Worm (Caenorhabditis elegans) whole organism, early embryonic: ENCODE results near the gene saps-1.

ENCODE experiments used
- B0310.2 ChIP-seq: sonication (generic microtip); optimal IDR thresholded peaks from 2 replicates; lab custom pipeline; 2016; ENCODE audit warnings: mild to moderate bottlenecking, missing genetic modification characterization, missing compliant biosample characterization
- F13C5.2 ChIP-seq: sonication (generic microtip); optimal IDR thresholded peaks from 2 replicates; lab custom pipeline; 2017; ENCODE audit warnings: mild to moderate bottlenecking, missing genetic modification characterization, inconsistent platforms, missing compliant biosample characterization
- aly-1 ChIP-seq: sonication (generic microtip); optimal IDR thresholded peaks from 2 replicates; lab custom pipeline; 2016; ENCODE audit warnings: missing genetic modification characterization, missing compliant biosample characterization
- ama-1 ChIP-seq: fragments of 150-350 bp; optimal IDR thresholded peaks from 2 replicates; lab custom pipeline; 2014
- ceh-13 ChIP-seq: fragments of 200-800 bp; sonication (Bioruptor generic); optimal IDR thresholded peaks from 2 replicates; lab custom pipeline; 2018; ENCODE audit warnings: mild to moderate bottlenecking, missing genetic modification characterization, missing compliant biosample characterization
- ceh-36 ChIP-seq: sonication (generic microtip); optimal IDR thresholded peaks from 2 replicates; lab custom pipeline; 2016; ENCODE audit warnings: missing genetic modification characterization, inconsistent platforms, missing compliant biosample characterization
- ets-7 ChIP-seq: sonication (generic microtip); optimal IDR thresholded peaks from 2 replicates; lab custom pipeline; 2016; ENCODE audit warnings: missing genotype, missing genetic modification characterization, missing compliant biosample characterization
- flt-1 ChIP-seq: fragments of 200-800 bp; sonication (Bioruptor generic); IDR thresholded peaks from 2 replicates; pipeline ENCODE4 v1.3.6; 2022; ENCODE audit warnings: missing genetic modification characterization, missing compliant biosample characterization
- hmbx-1 ChIP-seq: sonication (generic microtip); optimal IDR thresholded peaks from 2 replicates; lab custom pipeline; 2016; ENCODE audit warnings: mild to moderate bottlenecking, missing genetic modification characterization, missing compliant biosample characterization
- hmg-4 ChIP-seq: fragments of 200-800 bp; sonication (Bioruptor generic); optimal IDR thresholded peaks from 2 replicates; lab custom pipeline; 2018; ENCODE audit warnings: mild to moderate bottlenecking, missing genetic modification characterization, missing compliant biosample characterization
- hnd-1 ChIP-seq: sonication (generic microtip); optimal IDR thresholded peaks from 2 replicates; lab custom pipeline; 2016; ENCODE audit warnings: missing genetic modification characterization, missing compliant biosample characterization
- pes-1 ChIP-seq: fragments of 200-800 bp; sonication (Bioruptor generic); IDR thresholded peaks from 2 replicates; pipeline ENCODE4 v1.3.6; 2022; ENCODE audit warnings: missing genetic modification reagents, missing genetic modification characterization, missing compliant biosample characterization
- scrt-1 ChIP-seq: fragments of 200-800 bp; sonication (Bioruptor generic); IDR thresholded peaks from 2 replicates; pipeline ENCODE4 v1.3.6; 2022; ENCODE audit warnings: missing genetic modification characterization, missing compliant biosample characterization
- sea-1 ChIP-seq: fragments of 200-800 bp; sonication (Bioruptor generic); conservative IDR thresholded peaks from 2 replicates; pipeline ENCODE4 v1.3.6; 2022; ENCODE audit warnings: missing genetic modification characterization, missing compliant biosample characterization
- tbx-11 ChIP-seq: fragments of 200-800 bp; sonication (Bioruptor generic); IDR thresholded peaks from 2 replicates; pipeline ENCODE4 v1.3.6; 2022; ENCODE audit warnings: missing genetic modification characterization, missing compliant biosample characterization
- tbx-37 ChIP-seq: fragments of 200-800 bp; sonication (Bioruptor generic); conservative IDR thresholded peaks from 2 replicates; pipeline ENCODE4 v1.3.6; 2022; ENCODE audit warnings: missing genetic modification reagents, missing genetic modification characterization, missing compliant biosample characterization
- tra-4 ChIP-seq: sonication (generic microtip); optimal IDR thresholded peaks from 2 replicates; lab custom pipeline; 2017; ENCODE audit warnings: missing genetic modification characterization, missing compliant biosample characterization

saps-1 gene

DNA sequence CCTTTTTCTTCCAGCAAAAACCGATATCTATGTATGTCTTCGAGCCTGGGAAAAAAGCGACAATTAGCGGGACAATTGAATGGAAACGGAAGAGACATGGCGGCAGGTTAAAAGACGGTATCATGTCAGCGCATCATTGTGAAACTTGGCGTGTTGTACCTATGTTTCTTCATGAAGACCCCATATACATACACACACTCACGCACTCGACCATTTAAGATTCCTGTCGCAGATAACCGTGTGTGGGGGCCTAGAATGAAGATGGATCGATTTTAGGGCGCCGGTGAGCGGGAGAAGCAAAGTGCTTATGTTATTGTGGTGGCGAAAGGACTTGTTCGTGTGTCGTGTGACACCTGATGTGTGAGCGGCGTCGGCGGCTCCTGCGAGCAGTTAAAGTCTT, 20.6 kb upstream of the saps-1 start:
- TF ChIP-seq B0310.2 (tag; lab: Kevin White, UChicago) (no peak), pes-1 (GFP tag; lab: Robert Waterston, UW) (no peak), ama-1 (no peak), tbx-11 (GFP tag; lab: Robert Waterston, UW) (no peak), hmg-4 (no peak), scrt-1 (no peak), hmbx-1 (tag; lab: Kevin White, UChicago) (no peak), hnd-1 (no peak), ceh-13 (GFP tag; lab: Kevin White, UChicago) (no peak), flt-1 (GFP tag; lab: Robert Waterston, UW) (no peak), F13C5.2 (tag; lab: Kevin White, UChicago) (no peak), tbx-37 (GFP tag; lab: Robert Waterston, UW) (no peak), ets-7 (tag; lab: Kevin White, UChicago) (no peak), aly-1 (tag; lab: Kevin White, UChicago) (no peak), tra-4 (tag; lab: Kevin White, UChicago) (no peak), sea-1 (GFP tag; lab: Robert Waterston, UW) (no peak), ceh-36 (tag; lab: Kevin White, UChicago) (no peak)

- TF ChIP-seq ceh-36 (tag; lab: Kevin White, UChicago): no peak
- TF ChIP-seq hmg-4: no peak
- TF ChIP-seq scrt-1: no peak
- TF ChIP-seq ets-7 (tag; lab: Kevin White, UChicago): no peak
- TF ChIP-seq hnd-1: no peak
- no peak for TF ChIP-seq ama-1
- TF ChIP-seq tbx-11 (GFP tag; lab: Robert Waterston, UW): no peak
- no peak for TF ChIP-seq F13C5.2 (tag; lab: Kevin White, UChicago)
Measured at ce11 chrII:11279971-11280370, 17.5 kb upstream of the saps-1 start.

ce11 chrII:11281177-11281576, 16.3 kb upstream of the saps-1 start:
- TF ChIP-seq F13C5.2 (tag; lab: Kevin White, UChicago) (no peak), flt-1 (GFP tag; lab: Robert Waterston, UW) (no peak), hnd-1 (no peak)

ce11 chrII:11281666-11282065, 15.8 kb upstream of the saps-1 start, which contains the start of gene unc-130:
Gene unc-130, plus strand, starts transcription at chrII:11281966.
- no peak for TF ChIP-seq ceh-36 (tag; lab: Kevin White, UChicago)

DNA sequence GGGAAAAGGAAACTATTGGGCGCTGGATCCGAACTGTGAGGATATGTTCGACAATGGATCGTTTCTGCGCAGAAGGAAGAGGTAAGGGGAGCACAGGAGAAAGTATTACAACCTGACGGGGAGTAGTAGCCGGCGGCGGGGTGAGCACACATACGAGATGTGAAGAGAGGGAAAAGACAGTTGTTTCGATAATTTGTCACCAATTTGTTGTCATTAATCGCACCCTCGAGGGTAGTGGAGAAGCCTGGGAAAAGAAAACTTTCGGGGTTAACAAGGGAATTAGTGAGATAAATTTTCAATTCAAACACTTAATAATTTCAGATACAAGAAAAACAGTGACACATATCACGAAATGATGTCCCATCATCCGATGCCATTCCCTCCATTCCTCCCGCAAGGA, 14.5 kb upstream of the saps-1 start:
- TF ChIP-seq aly-1 (tag; lab: Kevin White, UChicago) (no peak), sea-1 (GFP tag; lab: Robert Waterston, UW) (no peak), B0310.2 (tag; lab: Kevin White, UChicago) (no peak), flt-1 (GFP tag; lab: Robert Waterston, UW) (no peak), hnd-1 (no peak), ceh-13 (GFP tag; lab: Kevin White, UChicago) (no peak), ama-1 (no peak), tra-4 (tag; lab: Kevin White, UChicago) (no peak), ceh-36 (tag; lab: Kevin White, UChicago) (no peak), hmg-4 (no peak)

- no peak for TF ChIP-seq F13C5.2 (tag; lab: Kevin White, UChicago)
- TF ChIP-seq tbx-37 (GFP tag; lab: Robert Waterston, UW): no peak
- TF ChIP-seq pes-1 (GFP tag; lab: Robert Waterston, UW): no peak
- no peak for TF ChIP-seq ets-7 (tag; lab: Kevin White, UChicago)
- no peak for TF ChIP-seq sea-1 (GFP tag; lab: Robert Waterston, UW)
- TF ChIP-seq ceh-36 (tag; lab: Kevin White, UChicago): no peak
- no peak for TF ChIP-seq B0310.2 (tag; lab: Kevin White, UChicago)
- TF ChIP-seq ceh-13 (GFP tag; lab: Kevin White, UChicago): no peak
- TF ChIP-seq flt-1 (GFP tag; lab: Robert Waterston, UW): no peak
- TF ChIP-seq scrt-1: no peak
- TF ChIP-seq hmbx-1 (tag; lab: Kevin White, UChicago): no peak
- no peak for TF ChIP-seq hmg-4
- no peak for TF ChIP-seq aly-1 (tag; lab: Kevin White, UChicago)
- no peak for TF ChIP-seq tra-4 (tag; lab: Kevin White, UChicago)
Measured at ce11 chrII:11283803-11284202, 13.7 kb upstream of the saps-1 start.

DNA sequence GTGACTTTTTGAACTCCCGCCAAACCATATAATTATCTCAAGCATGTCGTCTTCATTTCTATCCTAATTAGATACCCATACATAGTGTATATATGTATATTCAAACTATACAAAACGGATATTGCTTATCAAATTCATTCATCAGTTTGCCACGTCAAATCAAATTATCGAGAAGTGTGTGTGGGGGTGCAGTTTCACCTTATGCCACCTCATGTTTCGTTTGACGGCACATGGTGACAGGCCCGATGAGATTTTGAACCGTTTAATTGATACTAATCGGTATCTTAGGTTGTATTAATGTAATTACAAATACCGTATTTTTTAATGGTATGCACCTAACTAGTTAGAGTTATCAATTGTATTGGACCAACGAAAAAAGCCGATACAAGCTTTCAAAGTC, 12.8 kb upstream of the saps-1 start:
- TF ChIP-seq aly-1 (tag; lab: Kevin White, UChicago) (no peak), scrt-1 (no peak), tra-4 (tag; lab: Kevin White, UChicago) (no peak), pes-1 (GFP tag; lab: Robert Waterston, UW) (no peak), tbx-11 (GFP tag; lab: Robert Waterston, UW) (no peak)

DNA sequence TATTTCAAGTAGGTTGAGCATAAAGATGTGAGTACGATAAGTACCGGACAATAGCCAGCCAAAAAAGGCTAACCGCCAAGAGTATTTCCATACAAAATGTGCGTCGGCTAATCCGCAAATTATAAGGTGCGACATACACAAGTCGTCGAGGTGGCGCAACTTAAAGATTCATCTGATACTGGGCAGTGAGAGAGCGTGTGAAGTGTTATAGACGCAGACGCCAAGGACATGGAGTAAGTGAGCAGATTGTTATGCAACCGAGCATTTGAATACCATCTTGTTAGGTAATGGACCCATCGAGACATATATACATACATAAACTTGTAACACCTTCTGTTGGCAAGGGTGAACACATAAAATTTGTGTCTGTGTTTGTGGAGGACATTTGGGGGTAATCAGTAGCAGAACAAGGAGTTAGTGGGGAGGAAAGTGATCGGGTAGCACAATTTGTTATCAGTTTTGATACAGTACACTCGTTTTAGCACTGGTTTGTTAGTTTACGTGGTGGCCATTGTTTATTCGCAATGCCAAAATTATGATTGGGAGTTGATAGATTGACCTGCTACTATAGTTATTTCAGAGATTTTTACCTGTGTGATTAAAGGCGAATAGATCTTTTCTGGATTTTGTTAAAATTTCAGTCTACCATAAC, 12.1 kb upstream of the saps-1 start:
- TF ChIP-seq hmg-4 (no peak), flt-1 (GFP tag; lab: Robert Waterston, UW) (no peak), aly-1 (tag; lab: Kevin White, UChicago) (no peak), B0310.2 (tag; lab: Kevin White, UChicago) (no peak)
